Worm (Caenorhabditis elegans): ENCODE data around the gene spot-1.
A peak's percentile ranks its signal among the peaks of the same experiment; 100 is the strongest.

spot-1 gene

DNA sequence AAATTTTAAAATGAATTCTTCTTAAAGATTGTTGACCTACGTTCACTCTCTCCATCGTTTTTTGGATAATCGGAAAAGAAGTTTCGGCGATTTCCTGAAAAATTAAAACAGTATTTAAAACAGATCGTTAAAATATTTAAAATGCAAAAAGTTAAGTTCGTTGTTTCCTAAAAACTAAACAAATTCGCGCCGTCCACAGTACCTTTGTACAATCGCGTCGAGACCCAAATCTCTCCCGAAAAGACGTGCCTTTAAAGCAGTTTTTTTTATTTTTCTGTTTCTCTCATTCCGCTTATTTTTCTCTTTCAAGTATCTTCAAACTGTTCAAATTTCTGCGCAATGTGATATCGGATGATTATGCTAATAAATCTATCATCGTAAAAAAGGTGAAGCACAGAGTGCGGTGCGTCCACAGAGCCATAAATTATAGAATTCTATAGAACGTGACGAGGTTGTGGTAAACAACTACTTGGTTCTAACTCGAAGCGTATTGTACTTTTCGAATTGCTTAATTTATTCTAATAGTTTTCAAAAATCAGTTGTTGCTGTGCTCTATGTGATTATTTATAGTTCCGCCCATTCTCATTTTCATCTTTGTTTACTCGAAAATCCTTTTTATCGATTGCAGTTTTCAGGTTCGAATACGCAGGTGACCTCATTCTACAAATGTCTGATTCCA, 33.7 kb upstream of the spot-1 start, which contains the start of the genes F56C9.6 and F56C9.3 (continued):
- TF ChIP-seq F55B11.4 (tag; optimal IDR thresholded peaks at IDR 0.05; ENCODE audit: borderline replicate concordance, insufficient read depth) (no peak), egl-18 (GFP tag; IDR thresholded peaks at IDR 0.05) (no peak), D2030.7 (GFP tag; IDR thresholded peaks at IDR 0.05) (peak; percentile 79), ztf-25 (GFP tag; IDR thresholded peaks at IDR 0.05) (no peak)

DNA sequence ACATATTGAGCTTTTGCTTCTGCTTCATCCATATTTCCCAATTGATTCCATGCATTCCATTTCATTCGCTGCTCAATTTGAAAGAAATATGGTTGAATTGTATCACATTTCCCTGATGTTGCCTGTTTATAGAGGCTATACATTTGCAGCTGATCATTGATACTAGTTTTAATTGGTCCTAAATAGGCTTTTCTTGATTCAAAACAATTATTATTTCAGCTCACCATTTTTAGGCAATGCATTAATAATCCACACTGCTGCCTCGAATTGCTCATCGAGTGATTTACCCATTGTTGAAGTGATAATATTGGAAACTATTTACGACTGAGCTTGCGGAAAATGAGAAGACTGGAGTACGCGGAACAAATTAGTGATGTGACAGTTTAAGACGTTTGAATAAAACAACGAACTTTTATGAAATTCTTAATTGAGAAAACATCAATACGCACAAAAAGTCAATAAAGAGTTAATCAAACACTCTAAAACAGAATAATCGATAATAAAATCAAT, 31.6 kb upstream of the spot-1 start, which contains the start of gene acbp-4:
TSS of gene acbp-4 (minus strand) at position 510 of the 510 bp plus-strand sequence.
- no peak for TF ChIP-seq ceh-40 (GFP tag; IDR thresholded peaks at IDR 0.05)
- TF ChIP-seq B0261.1 (tag; optimal IDR thresholded peaks at IDR 0.05) = no peak
- no peak for TF ChIP-seq ztf-25 (GFP tag; IDR thresholded peaks at IDR 0.05)
- TF ChIP-seq ceh-79 (tag; optimal IDR thresholded peaks at IDR 0.05) = no peak
- no peak for TF ChIP-seq ztf-28 (GFP tag; IDR thresholded peaks at IDR 0.05)
- no peak for TF ChIP-seq efl-1 (GFP tag; optimal IDR thresholded peaks at IDR 0.05)
- no peak for TF ChIP-seq snpc-4 (GFP tag; optimal IDR thresholded peaks at IDR 0.05)
- TF ChIP-seq snpc-4 (tag; optimal IDR thresholded peaks at IDR 0.05) = no peak
- peak; percentile 40; the same call in 1 of the 2 replicates for TF ChIP-seq madf-6 (GFP tag; IDR thresholded peaks at IDR 0.05)
- TF ChIP-seq ceh-27 (GFP tag; optimal IDR thresholded peaks at IDR 0.05) = no peak
- TF ChIP-seq let-526 (GFP tag; IDR thresholded peaks at IDR 0.05) = no peak
- TF ChIP-seq sea-2 (GFP tag; IDR thresholded peaks at IDR 0.05) = no peak
- TF ChIP-seq fkh-3 (tag; optimal IDR thresholded peaks at IDR 0.05) = no peak
- no peak for TF ChIP-seq hlh-12 (tag; optimal IDR thresholded peaks at IDR 0.05)
- TF ChIP-seq F23B12.7 (tag; optimal IDR thresholded peaks at IDR 0.05; ENCODE audit: insufficient read depth) = no peak
- TF ChIP-seq cebp-1 (GFP tag; IDR thresholded peaks at IDR 0.05) = no peak
- TF ChIP-seq cebp-1 (tag; optimal IDR thresholded peaks at IDR 0.05) = no peak
- TF ChIP-seq unc-62 (GFP tag; optimal IDR thresholded peaks at IDR 0.05) = no peak
- no peak for TF ChIP-seq unc-130 (GFP tag; optimal IDR thresholded peaks at IDR 0.05)
- no peak for TF ChIP-seq ZK185.1 (tag; optimal IDR thresholded peaks at IDR 0.05; ENCODE audit: poor library complexity, severe bottlenecking)
- no peak for TF ChIP-seq attf-3 (GFP tag; conservative IDR thresholded peaks at IDR 0.05)
- no peak for TF ChIP-seq lag-1 (GFP tag; IDR thresholded peaks at IDR 0.05)
- TF ChIP-seq F49E8.2 (tag; optimal IDR thresholded peaks at IDR 0.05; ENCODE audit: insufficient read depth) = no peak
- TF ChIP-seq madf-10 (tag; optimal IDR thresholded peaks at IDR 0.05) = no peak
- no peak for TF ChIP-seq snpc-3.4 (tag; optimal IDR thresholded peaks at IDR 0.05)
- TF ChIP-seq let-607 (tag; optimal IDR thresholded peaks at IDR 0.05) = no peak
- TF ChIP-seq nfyb-1 (GFP tag; IDR thresholded peaks at IDR 0.05) = no peak
- no peak for TF ChIP-seq Y79H2A.3 (GFP tag; conservative IDR thresholded peaks at IDR 0.05)
- no peak for TF ChIP-seq ztf-6 (GFP tag; IDR thresholded peaks at IDR 0.05)
- no peak for TF ChIP-seq ztf-18 (tag; optimal IDR thresholded peaks at IDR 0.05)
- 0 out of 2 replicates have a peak, but pooled peaks have one; percentile 35 for TF ChIP-seq lin-26 (GFP tag; IDR thresholded peaks at IDR 0.05)
- TF ChIP-seq snpc-1.1 (tag; optimal IDR thresholded peaks at IDR 0.05; ENCODE audit: insufficient read depth) = no peak
- TF ChIP-seq ztf-22 (GFP tag; optimal IDR thresholded peaks at IDR 0.05) = no peak
- TF ChIP-seq mxl-1 (tag; optimal IDR thresholded peaks at IDR 0.05) = no peak
- peak; percentile 97 for TF ChIP-seq him-1 (tag; optimal IDR thresholded peaks at IDR 0.05)
- no peak for TF ChIP-seq ccch-3 (GFP tag; optimal IDR thresholded peaks at IDR 0.05)
- TF ChIP-seq cebp-2 (GFP tag; IDR thresholded peaks at IDR 0.05) = no peak
- no peak for TF ChIP-seq ama-1 (optimal IDR thresholded peaks at IDR 0.05)
- no peak for TF ChIP-seq ama-1 (GFP tag; optimal IDR thresholded peaks at IDR 0.05)
- TF ChIP-seq attf-6 (GFP tag; IDR thresholded peaks at IDR 0.05) = 0 out of 2 replicates have a peak, but pooled peaks have one; percentile 14
- no peak for TF ChIP-seq C17E4.6 (GFP tag; IDR thresholded peaks at IDR 0.05)
- no peak for TF ChIP-seq ztf-3 (GFP tag; optimal IDR thresholded peaks at IDR 0.05)
- TF ChIP-seq egrh-3 (GFP tag; IDR thresholded peaks at IDR 0.05) = no peak
